Worm (Caenorhabditis elegans) whole organism, L1 larva: Measurements from ENCODE around the gene fbxb-107.

Source experiments
- F16B12.6 ChIP-seq: fragments of 150-350 bp; optimal IDR thresholded peaks from 2 replicates; lab custom pipeline; 2014; ENCODE audit warnings: missing biosample characterization, missing genetic modification characterization
- aha-1 ChIP-seq: fragments of 150-350 bp; optimal IDR thresholded peaks from 2 replicates; lab custom pipeline; 2014; ENCODE audit warnings: missing biosample characterization, missing genetic modification characterization
- alr-1 ChIP-seq: fragments of 200-800 bp; sonication (Bioruptor generic); optimal IDR thresholded peaks from 2 replicates; lab custom pipeline; 2018; ENCODE audit warnings: borderline replicate concordance, mild to moderate bottlenecking, missing genetic modification characterization, missing compliant biosample characterization
- ama-1 ChIP-seq: fragments of 150-350 bp; optimal IDR thresholded peaks from 2 replicates; lab custom pipeline; 2014
- ceh-63 ChIP-seq: fragments of 200-800 bp; sonication (Bioruptor generic); optimal IDR thresholded peaks from 2 replicates; lab custom pipeline; 2018; ENCODE audit warnings: mild to moderate bottlenecking, missing genetic modification characterization, missing compliant biosample characterization
- ceh-88 ChIP-seq: fragments of 200-800 bp; sonication (Bioruptor generic); IDR thresholded peaks from 2 replicates; pipeline ENCODE4 v1.3.6; 2022; ENCODE audit warnings: missing genetic modification characterization, missing compliant biosample characterization
- ceh-90 ChIP-seq: sonication (generic microtip); optimal IDR thresholded peaks from 2 replicates; lab custom pipeline; 2016; ENCODE audit warnings: missing genetic modification characterization, missing compliant biosample characterization
- ces-1 ChIP-seq: fragments of 150-350 bp; optimal IDR thresholded peaks from 2 replicates; lab custom pipeline; 2014; ENCODE audit warnings: missing biosample characterization, missing genetic modification reagents, missing genetic modification characterization
- dpl-1 ChIP-seq, 3 experiments: fragments of 150-350 bp in 2 of 3; sonication (generic microtip) in 1 of 3; optimal IDR thresholded peaks; 2 replicates each; lab custom pipeline; 2014 to 2017; ENCODE audit warnings: missing biosample characterization in 3 of 3, missing genetic modification characterization in 3 of 3, missing genetic modification reagents in 3 of 3
- efl-1 ChIP-seq, 4 experiments: fragments of 150-350 bp; optimal IDR thresholded peaks in 3 of 4; peaks in 1 of 4; 1 replicate in 1 of 4; 2 replicates in 3 of 4; lab custom pipeline; 2014; ENCODE audit warnings: missing biosample characterization in 2 of 4, missing genetic modification characterization in 2 of 4, missing genetic modification reagents in 2 of 4
- egl-13 ChIP-seq: sonication (generic microtip); optimal IDR thresholded peaks from 2 replicates; lab custom pipeline; 2016; ENCODE audit warnings: missing genotype, missing genetic modification reagents, missing genetic modification characterization, missing compliant biosample characterization
- ets-5 ChIP-seq: fragments of 200-800 bp; sonication (Bioruptor generic); IDR thresholded peaks from 2 replicates; pipeline ENCODE4 v1.3.6; 2022; ENCODE audit warnings: missing genetic modification characterization, missing compliant biosample characterization
- hpl-2 ChIP-seq: fragments of 150-350 bp; optimal IDR thresholded peaks from 2 replicates; lab custom pipeline; 2014; ENCODE audit warnings: missing biosample characterization, missing genetic modification reagents, missing genetic modification characterization
- irx-1 ChIP-seq: sonication (generic microtip); optimal IDR thresholded peaks from 2 replicates; lab custom pipeline; 2016; ENCODE audit warnings: missing genetic modification characterization, missing compliant biosample characterization
- lin-14 ChIP-seq: fragments of 200-800 bp; sonication (Bioruptor generic); optimal IDR thresholded peaks from 2 replicates; lab custom pipeline; 2018; ENCODE audit warnings: mild to moderate bottlenecking, missing genetic modification characterization, moderate library complexity, missing compliant biosample characterization
- lin-35 ChIP-seq, 2 experiments: fragments of 150-350 bp; optimal IDR thresholded peaks; 2 replicates each; lab custom pipeline; 2014; ENCODE audit warnings: missing biosample characterization in 2 of 2, missing genetic modification characterization in 2 of 2, missing genetic modification reagents in 2 of 2
- mdl-1 ChIP-seq, 2 experiments: fragments of 150-350 bp; optimal IDR thresholded peaks; 2 replicates each; lab custom pipeline; 2014 to 2017; ENCODE audit warnings: missing biosample characterization in 2 of 2, missing genetic modification characterization in 2 of 2, inconsistent platforms in 1 of 2
- mep-1 ChIP-seq: fragments of 150-350 bp; optimal IDR thresholded peaks from 2 replicates; lab custom pipeline; 2014; ENCODE audit warnings: missing biosample characterization, missing genetic modification characterization
- nhr-19 ChIP-seq: fragments of 200-800 bp; sonication (Bioruptor generic); conservative IDR thresholded peaks from 2 replicates; pipeline ENCODE4 v1.3.6; 2022; ENCODE audit warnings: missing genetic modification characterization, missing compliant biosample characterization
- nhr-47 ChIP-seq: sonication (generic microtip); optimal IDR thresholded peaks from 2 replicates; lab custom pipeline; 2016; ENCODE audit warnings: mild to moderate bottlenecking, missing genetic modification characterization, moderate library complexity, missing compliant biosample characterization
- nhr-71 ChIP-seq: sonication (generic microtip); optimal IDR thresholded peaks from 2 replicates; lab custom pipeline; 2016; ENCODE audit warnings: mild to moderate bottlenecking, missing genetic modification characterization, moderate library complexity, missing compliant biosample characterization
- nhr-76 ChIP-seq: sonication (generic microtip); optimal IDR thresholded peaks from 2 replicates; lab custom pipeline; 2017; ENCODE audit warnings: missing biosample characterization, missing genetic modification characterization
- nhr-84 ChIP-seq: sonication (generic microtip); optimal IDR thresholded peaks from 2 replicates; lab custom pipeline; 2017; ENCODE audit warnings: missing biosample characterization, missing genetic modification characterization
- nhr-90 ChIP-seq: sonication (generic microtip); optimal IDR thresholded peaks from 2 replicates; lab custom pipeline; 2016; ENCODE audit warnings: mild to moderate bottlenecking, missing genetic modification characterization, missing compliant biosample characterization; ENCODE audit not compliant: poor library complexity
- pqm-1 ChIP-seq: sonication (generic microtip); optimal IDR thresholded peaks from 3 replicates; lab custom pipeline; 2017; ENCODE audit warnings: missing biosample characterization, missing genetic modification characterization
- rnt-1 ChIP-seq: sonication (generic microtip); optimal IDR thresholded peaks from 2 replicates; lab custom pipeline; 2016; ENCODE audit warnings: mild to moderate bottlenecking, missing genetic modification characterization, moderate library complexity, missing compliant biosample characterization
- skn-1 ChIP-seq: fragments of 150-350 bp; optimal IDR thresholded peaks from 2 replicates; lab custom pipeline; 2014; ENCODE audit warnings: missing biosample characterization, missing genetic modification characterization
- snpc-4 ChIP-seq: fragments of 150-350 bp; optimal IDR thresholded peaks from 2 replicates; lab custom pipeline; 2014; ENCODE audit warnings: missing biosample characterization, missing genetic modification characterization
- sptf-1 ChIP-seq: fragments of 150-350 bp; optimal IDR thresholded peaks from 2 replicates; lab custom pipeline; 2014; ENCODE audit warnings: missing biosample characterization, missing genetic modification characterization
- tbx-2 ChIP-seq: sonication (generic microtip); optimal IDR thresholded peaks from 2 replicates; lab custom pipeline; 2016; ENCODE audit warnings: missing genetic modification characterization, missing compliant biosample characterization
- tlp-1 ChIP-seq: fragments of 150-350 bp; optimal IDR thresholded peaks from 2 replicates; lab custom pipeline; 2014; ENCODE audit warnings: missing biosample characterization, missing genetic modification characterization
- unc-86 ChIP-seq: sonication (generic microtip); optimal IDR thresholded peaks from 2 replicates; lab custom pipeline; 2016; ENCODE audit warnings: missing genetic modification characterization, missing compliant biosample characterization
- unc-98 ChIP-seq: fragments of 200-800 bp; sonication (Bioruptor generic); IDR thresholded peaks from 2 replicates; pipeline ENCODE4 v1.3.6; 2022; ENCODE audit warnings: missing genetic modification characterization, missing compliant biosample characterization
- vab-15 ChIP-seq: sonication (generic microtip); optimal IDR thresholded peaks from 2 replicates; lab custom pipeline; 2017; ENCODE audit warnings: missing genotype, mild to moderate bottlenecking, missing genetic modification characterization, missing compliant biosample characterization
- xbp-1 ChIP-seq: sonication (generic microtip); optimal IDR thresholded peaks from 2 replicates; lab custom pipeline; 2016; ENCODE audit warnings: missing genetic modification characterization, missing compliant biosample characterization
- zag-1 ChIP-seq: fragments of 150-350 bp; optimal IDR thresholded peaks from 2 replicates; lab custom pipeline; 2014; ENCODE audit warnings: missing biosample characterization, missing genetic modification characterization
- ztf-11 ChIP-seq, 2 experiments: sonication (generic microtip); optimal IDR thresholded peaks; 2 replicates each; lab custom pipeline; 2016 to 2017; ENCODE audit warnings: missing genetic modification characterization in 2 of 2, missing biosample characterization in 1 of 2, missing compliant biosample characterization in 1 of 2
- ztf-4 ChIP-seq: fragments of 150-350 bp; optimal IDR thresholded peaks from 2 replicates; lab custom pipeline; 2014; ENCODE audit warnings: missing biosample characterization, missing genetic modification characterization

fbxb-107 gene

DNA sequence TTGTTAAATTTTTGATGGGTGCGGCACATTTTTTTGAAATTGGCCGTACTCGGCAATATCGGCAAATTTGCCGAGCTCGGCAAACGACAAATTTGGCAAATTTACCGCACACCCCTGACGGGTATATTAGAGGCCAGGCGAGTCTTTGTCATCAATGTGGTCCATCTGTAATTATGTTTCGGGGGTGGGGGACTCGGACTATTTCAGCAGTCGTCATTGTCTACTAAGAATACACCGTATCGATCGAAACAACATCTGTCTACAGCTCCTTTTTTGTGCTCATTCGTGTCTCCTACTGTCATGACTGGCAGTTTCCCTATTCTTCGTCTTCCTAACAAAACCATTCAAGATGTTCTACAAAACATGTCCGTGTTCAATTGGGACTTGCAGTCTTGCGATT, 7.8 kb downstream of the fbxb-107 start, which contains the start of gene F08D12.15:
Gene F08D12.15 (plus strand): TSS at position 301 of the 400 bp plus-strand sequence.
- TF ChIP-seq nhr-47 (tag; lab: Kevin White, UChicago) (no peak), nhr-19 (no peak), unc-86 (no peak), sptf-1 (no peak), nhr-84 (tag; lab: Kevin White, UChicago) (no peak), alr-1 (tag; lab: Kevin White, UChicago) (no peak), zag-1 (no peak), efl-1 (optimal IDR thresholded peaks at IDR 0.05; lab: Kevin White, UChicago) (no peak), efl-1 (GFP tag; optimal IDR thresholded peaks at IDR 0.05 in 1 of 2; lab: Kevin White, UChicago) (no peak), ets-5 (GFP tag; lab: Robert Waterston, UW) (no peak), ceh-90 (tag; lab: Kevin White, UChicago) (no peak), ama-1 (no peak), rnt-1 (tag; lab: Kevin White, UChicago) (no peak), F16B12.6 (no peak), nhr-90 (tag; lab: Kevin White, UChicago) (no peak), snpc-4 (tag; lab: Kevin White, UChicago) (no peak), ztf-11 (tag; optimal IDR thresholded peaks at IDR 0.05; lab: Kevin White, UChicago) (no peak), ces-1 (GFP tag; lab: Kevin White, UChicago) (no peak), ceh-88 (GFP tag; lab: Robert Waterston, UW) (no peak), dpl-1 (GFP tag; optimal IDR thresholded peaks at IDR 0.05; lab: Kevin White, UChicago) (no peak), tbx-2 (tag; lab: Kevin White, UChicago) (no peak)

DNA sequence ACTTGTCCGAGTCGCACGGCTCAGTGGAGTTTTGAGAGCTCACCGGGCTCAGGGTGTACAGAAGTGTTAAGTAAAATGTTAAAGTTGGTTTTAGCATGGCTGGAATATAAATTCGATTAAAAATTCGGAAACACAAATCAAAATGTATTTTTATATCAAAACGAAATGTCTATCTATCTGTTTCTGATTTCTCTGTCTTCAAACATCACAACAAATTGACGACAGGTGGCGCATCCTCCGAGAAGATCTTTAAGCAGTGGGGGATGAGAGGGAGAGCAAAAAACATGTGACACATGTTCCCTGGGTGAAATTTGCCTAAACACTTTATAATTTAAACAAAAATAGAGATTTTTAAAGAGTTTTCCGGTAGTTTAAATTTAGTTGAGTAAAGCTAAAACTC, 10.4 kb downstream of the fbxb-107 start, which contains the start of gene F08D12.7:
Gene F08D12.7 (minus strand): TSS at position 101 of the 400 bp plus-strand sequence.
- TF ChIP-seq vab-15 (tag; lab: Kevin White, UChicago) = no peak
- TF ChIP-seq alr-1 (tag; lab: Kevin White, UChicago) = no peak
- TF ChIP-seq mep-1 (tag; lab: Kevin White, UChicago) = no peak
- no peak for TF ChIP-seq ztf-4 (tag; lab: Kevin White, UChicago)
- TF ChIP-seq rnt-1 (tag; lab: Kevin White, UChicago) = peak; percentile 8
- TF ChIP-seq skn-1 (tag; lab: Kevin White, UChicago) = no peak

DNA sequence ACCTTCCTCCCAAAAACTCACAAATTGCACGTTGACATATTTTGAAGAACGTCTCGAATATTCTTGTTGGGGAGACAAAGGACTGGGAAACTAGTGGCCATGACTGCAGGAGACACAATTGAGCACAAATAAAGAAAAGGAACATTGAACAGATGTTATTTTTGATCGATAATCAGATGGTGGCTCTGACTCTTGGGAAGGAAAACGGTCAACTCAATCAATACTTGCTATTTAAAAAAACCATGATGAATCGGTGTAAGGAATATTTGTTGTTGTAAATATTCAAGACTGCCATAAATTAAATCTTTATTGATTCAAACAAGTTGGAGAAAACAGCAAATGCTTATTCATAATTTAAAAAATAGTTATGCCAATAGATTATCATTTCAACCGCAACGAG, 12.2 kb downstream of the fbxb-107 start, which contains the start of gene fbxb-105:
Gene fbxb-105 (minus strand): TSS at position 101 of the 400 bp plus-strand sequence.
- no peak for TF ChIP-seq nhr-47 (tag; lab: Kevin White, UChicago)
- TF ChIP-seq, all 84 proteins: peak for 0

DNA sequence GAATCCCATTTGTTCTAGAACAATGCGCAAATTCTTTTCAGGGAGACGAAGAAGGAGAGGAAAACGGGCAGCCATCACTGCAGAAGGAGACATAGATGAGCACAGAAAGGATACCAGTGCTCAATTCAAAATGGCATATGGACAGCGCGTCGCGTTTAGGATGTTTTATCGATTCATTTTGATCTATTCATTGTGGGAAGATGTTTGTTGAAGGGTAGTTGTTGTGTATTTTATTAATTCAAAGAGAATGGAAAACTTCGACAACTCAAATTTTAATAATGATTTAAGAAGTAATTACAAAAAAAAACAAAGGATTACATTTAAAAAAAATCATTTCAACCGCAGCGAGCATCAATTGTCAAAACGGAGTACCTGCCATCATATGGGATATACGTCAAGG, 13.6 kb downstream of the fbxb-107 start, which contains the start of gene sdz-10:
Gene sdz-10 (minus strand): TSS at position 101 of the 400 bp plus-strand sequence.
- no peak for TF ChIP-seq hpl-2
- no peak for TF ChIP-seq ztf-4 (tag; lab: Kevin White, UChicago)
- TF ChIP-seq egl-13 = no peak
- no peak for TF ChIP-seq pqm-1 (tag; lab: Kevin White, UChicago)
- no peak for TF ChIP-seq tlp-1 (tag; lab: Kevin White, UChicago)
- no peak for TF ChIP-seq nhr-19
- no peak for TF ChIP-seq nhr-76
- TF ChIP-seq, all 84 proteins: peak for 0

DNA sequence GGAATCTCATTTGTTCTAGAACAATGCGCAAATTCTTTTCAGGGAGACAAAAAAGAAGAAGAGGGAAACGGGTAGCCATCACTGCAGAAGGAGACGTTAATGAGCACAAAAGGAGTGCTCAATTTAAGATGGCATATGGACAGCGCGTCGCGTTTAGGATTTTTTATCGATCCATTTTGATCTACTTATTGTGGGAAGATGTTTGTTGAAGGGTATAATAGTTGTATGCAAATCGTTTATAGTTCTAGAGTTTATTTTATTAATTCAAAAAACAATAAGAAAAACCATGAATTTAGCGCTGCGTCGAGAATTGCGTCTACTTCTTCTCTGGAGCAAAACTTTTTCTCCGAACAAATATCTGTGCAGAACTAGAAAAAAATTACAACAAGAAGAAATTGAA, 15.0 kb downstream of the fbxb-107 start, which contains the start of gene sdz-9:
Gene sdz-9 (minus strand): TSS at position 101 of the 400 bp plus-strand sequence.
- TF ChIP-seq lin-35 (GFP tag; optimal IDR thresholded peaks at IDR 0.05; lab: Kevin White, UChicago) = no peak
- no peak for TF ChIP-seq egl-13
- TF ChIP-seq unc-98 (GFP tag; lab: Robert Waterston, UW) = no peak
- no peak for TF ChIP-seq lin-14 (GFP tag; lab: Kevin White, UChicago)
- no peak for TF ChIP-seq mdl-1 (tag; optimal IDR thresholded peaks at IDR 0.05; lab: Kevin White, UChicago)
- no peak for TF ChIP-seq alr-1 (tag; lab: Kevin White, UChicago)
- no peak for TF ChIP-seq aha-1
- no peak for TF ChIP-seq xbp-1
- no peak for TF ChIP-seq tlp-1 (tag; lab: Kevin White, UChicago)
- TF ChIP-seq irx-1 (tag; lab: Kevin White, UChicago) = no peak
- no peak for TF ChIP-seq efl-1 (optimal IDR thresholded peaks at IDR 0.05; lab: Kevin White, UChicago)
- TF ChIP-seq efl-1 (GFP tag; optimal IDR thresholded peaks at IDR 0.05 in 1 of 2; lab: Kevin White, UChicago) = no peak
- TF ChIP-seq nhr-71 (tag; lab: Kevin White, UChicago) = no peak
- no peak for TF ChIP-seq ceh-63
- TF ChIP-seq ceh-88 (GFP tag; lab: Robert Waterston, UW) = no peak
